Worm (Caenorhabditis elegans): Measurements from ENCODE around the gene F53F8.6.

DNA sequence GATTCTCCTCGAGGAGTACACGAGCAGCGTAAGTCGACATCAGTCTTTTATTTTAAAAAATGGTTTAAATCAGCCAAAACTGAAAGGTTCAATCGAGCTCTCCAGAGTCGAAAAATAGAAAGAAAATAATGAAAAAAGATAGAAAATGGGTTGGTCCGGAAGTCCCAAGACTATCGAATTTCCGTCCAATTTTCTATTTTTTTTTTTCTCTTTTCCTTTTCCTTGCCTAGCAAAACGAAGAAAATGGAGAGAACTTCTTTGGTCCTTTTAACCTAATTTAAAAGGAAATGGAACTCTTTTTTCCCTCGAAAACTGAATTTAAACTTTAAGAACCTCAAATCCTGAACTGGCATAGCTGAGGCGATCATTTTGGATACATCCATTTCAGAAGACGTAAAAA lies 35.4 kb downstream of the F53F8.6 start:
- TF ChIP-seq flt-1 (GFP tag; IDR thresholded peaks at IDR 0.05): no peak
- no peak for TF ChIP-seq T22C8.4 (GFP tag; IDR thresholded peaks at IDR 0.05)
- no peak for TF ChIP-seq med-1 (GFP tag; optimal IDR thresholded peaks at IDR 0.05; ENCODE audit: insufficient read depth)
- TF ChIP-seq ztf-29 (GFP tag; IDR thresholded peaks at IDR 0.05): no peak
- TF ChIP-seq ref-1 (GFP tag; conservative IDR thresholded peaks at IDR 0.05): no peak

Data from whole organism, midembryonic.